Fruit fly (Drosophila melanogaster) whole organism, embryonic: ENCODE data around the gene CG4297.

Experiments
- Bgb ChIP-seq: fragments of 200-800 bp; sonication (Bioruptor generic); IDR thresholded peaks from 2 replicates; pipeline ENCODE4 v1.3.6; 2022; ENCODE audit warnings: missing biosample characterization, missing genetic modification characterization; ENCODE audit not compliant: partially characterized antibody
- CG10147 ChIP-seq: fragments of 200-800 bp; sonication (Bioruptor generic); optimal IDR thresholded peaks from 2 replicates; lab custom pipeline; 2019; ENCODE audit warnings: missing biosample characterization, mild to moderate bottlenecking, missing genetic modification characterization, moderate library complexity
- CG10274 ChIP-seq: fragments of 200-800 bp; sonication (Bioruptor generic); optimal IDR thresholded peaks from 3 replicates; lab custom pipeline; 2017; ENCODE audit warnings: missing biosample characterization, mild to moderate bottlenecking, missing genetic modification characterization
- CG11093 ChIP-seq: fragments of 200-800 bp; sonication (Bioruptor generic); IDR thresholded peaks from 3 replicates; pipeline ENCODE4 v1.3.6; 2022; ENCODE audit warnings: missing biosample characterization, missing genetic modification characterization
- CG12769 ChIP-seq: fragments of 200-800 bp; sonication (Bioruptor generic); optimal IDR thresholded peaks from 2 replicates; lab custom pipeline; 2019; ENCODE audit warnings: missing biosample characterization, mild to moderate bottlenecking, missing genetic modification characterization, moderate library complexity
- CG14667 ChIP-seq: fragments of 200-800 bp; sonication (Bioruptor generic); IDR thresholded peaks from 2 replicates; pipeline ENCODE4 v1.3.6; 2022; ENCODE audit warnings: missing biosample characterization, missing genetic modification characterization
- CG15479 ChIP-seq: fragments of 200-800 bp; sonication (Bioruptor generic); optimal IDR thresholded peaks from 3 replicates; lab custom pipeline; 2019; ENCODE audit warnings: missing biosample characterization, mild to moderate bottlenecking, missing genetic modification characterization, moderate library complexity
- CG15514 ChIP-seq: fragments of 200-800 bp; sonication (Bioruptor generic); optimal IDR thresholded peaks from 3 replicates; lab custom pipeline; 2017; ENCODE audit warnings: missing biosample characterization, missing genetic modification characterization, mild to moderate bottlenecking, moderate library complexity, missing genetic modification reagents
- CG16863 ChIP-seq: fragments of 200-800 bp; sonication (Bioruptor generic); optimal IDR thresholded peaks from 3 replicates; lab custom pipeline; 2016; ENCODE audit warnings: missing biosample characterization, missing genetic modification characterization
- CG17829 ChIP-seq: fragments of 200-800 bp; optimal IDR thresholded peaks from 2 replicates; lab custom pipeline; 2019; ENCODE audit warnings: missing biosample characterization, mild to moderate bottlenecking, missing genetic modification characterization, moderate library complexity
- CG18262 ChIP-seq: fragments of 200-800 bp; optimal IDR thresholded peaks from 3 replicates; lab custom pipeline; 2019; ENCODE audit warnings: missing biosample characterization, mild to moderate bottlenecking, missing genetic modification characterization, moderate library complexity
- CG1832 ChIP-seq: fragments of 200-800 bp; sonication (Bioruptor generic); optimal IDR thresholded peaks from 2 replicates; lab custom pipeline; 2017; ENCODE audit warnings: missing biosample characterization, mild to moderate bottlenecking, missing genetic modification characterization, inconsistent platforms
- CG2712 ChIP-seq: fragments of 200-800 bp; optimal IDR thresholded peaks from 3 replicates; lab custom pipeline; 2019; ENCODE audit warnings: missing biosample characterization, mild to moderate bottlenecking, missing genetic modification characterization, moderate library complexity
- CG30403 ChIP-seq: fragments of 200-800 bp; sonication (Bioruptor generic); optimal IDR thresholded peaks from 3 replicates; lab custom pipeline; 2016; ENCODE audit warnings: missing biosample characterization, missing genetic modification characterization
- CG31224 ChIP-seq: fragments of 200-800 bp; sonication (Bioruptor generic); IDR thresholded peaks from 2 replicates; pipeline ENCODE4 v1.3.6; 2022; ENCODE audit warnings: missing biosample characterization, missing genetic modification characterization
- CG32532 ChIP-seq: fragments of 200-800 bp; sonication (Bioruptor generic); IDR thresholded peaks from 2 replicates; pipeline ENCODE4 v1.3.6; 2022; ENCODE audit warnings: missing biosample characterization, missing genetic modification characterization
- CG32772 ChIP-seq: fragments of 200-800 bp; sonication (Bioruptor generic); IDR thresholded peaks from 2 replicates; pipeline ENCODE4 v1.3.6; 2022; ENCODE audit warnings: missing biosample characterization, missing genetic modification characterization
- CG33557 ChIP-seq: fragments of 200-800 bp; sonication (Bioruptor generic); optimal IDR thresholded peaks from 2 replicates; lab custom pipeline; 2019; ENCODE audit warnings: missing biosample characterization, mild to moderate bottlenecking, missing genetic modification characterization, moderate library complexity
- CG34224 ChIP-seq: fragments of 200-800 bp; sonication (Bioruptor generic); IDR thresholded peaks from 3 replicates; pipeline ENCODE4 v1.3.6; 2022; ENCODE audit warnings: missing biosample characterization, missing genetic modification characterization; ENCODE audit not compliant: partially characterized antibody
- CG4730 ChIP-seq: fragments of 200-800 bp; sonication (Bioruptor generic); IDR thresholded peaks from 2 replicates; pipeline ENCODE4 v1.3.6; 2022; ENCODE audit warnings: missing biosample characterization, missing genetic modification characterization
- CG5245 ChIP-seq: fragments of 200-800 bp; sonication (Bioruptor generic); optimal IDR thresholded peaks from 3 replicates; lab custom pipeline; 2016; ENCODE audit warnings: missing biosample characterization, missing genetic modification characterization
- CG6654 ChIP-seq: fragments of 200-800 bp; sonication (Bioruptor generic); optimal IDR thresholded peaks from 2 replicates; lab custom pipeline; 2017; ENCODE audit warnings: missing biosample characterization, mild to moderate bottlenecking, missing genetic modification characterization
- CG7928 ChIP-seq: fragments of 200-800 bp; sonication (Bioruptor generic); optimal IDR thresholded peaks from 2 replicates; lab custom pipeline; 2017; ENCODE audit warnings: missing biosample characterization, mild to moderate bottlenecking, missing genetic modification characterization
- CG8359 ChIP-seq: fragments of 200-800 bp; sonication (Bioruptor generic); optimal IDR thresholded peaks from 2 replicates; lab custom pipeline; 2017; ENCODE audit warnings: missing biosample characterization, mild to moderate bottlenecking, missing genetic modification characterization, borderline replicate concordance
- CG9437 ChIP-seq: fragments of 200-800 bp; sonication (Bioruptor generic); optimal IDR thresholded peaks from 2 replicates; lab custom pipeline; 2018; ENCODE audit warnings: missing biosample characterization, mild to moderate bottlenecking, missing genetic modification characterization
- Dbx ChIP-seq: fragments of 200-800 bp; sonication (Bioruptor generic); IDR thresholded peaks from 3 replicates; pipeline ENCODE4 v1.3.6; 2022; ENCODE audit warnings: missing biosample characterization, missing genetic modification characterization
- Dref ChIP-seq: fragments of 200-800 bp; sonication (Bioruptor generic); IDR thresholded peaks from 2 replicates; pipeline ENCODE4 v1.3.6; 2022; ENCODE audit warnings: missing biosample characterization, missing genetic modification characterization
- HLH3B ChIP-seq: fragments of 200-800 bp; sonication (Bioruptor generic); IDR thresholded peaks from 2 replicates; pipeline ENCODE4 v1.3.6; 2022; ENCODE audit warnings: missing biosample characterization, missing genetic modification characterization
- HmgD ChIP-seq: fragments of 200-800 bp; sonication (Bioruptor generic); optimal IDR thresholded peaks from 3 replicates; lab custom pipeline; 2016; ENCODE audit warnings: missing biosample characterization, missing genetic modification characterization
- Jarid2 ChIP-seq: fragments of 200-800 bp; sonication (Bioruptor generic); optimal IDR thresholded peaks from 3 replicates; lab custom pipeline; 2017; ENCODE audit warnings: mild to moderate bottlenecking, missing biosample characterization, missing genetic modification reagents, missing genetic modification characterization
- Max ChIP-seq: fragments of 200-800 bp; sonication (Bioruptor generic); optimal IDR thresholded peaks from 2 replicates; lab custom pipeline; 2016; ENCODE audit warnings: missing biosample characterization, mild to moderate bottlenecking, missing genetic modification characterization
- Neu2 ChIP-seq: fragments of 200-800 bp; sonication (Bioruptor generic); optimal IDR thresholded peaks from 3 replicates; lab custom pipeline; 2016; ENCODE audit warnings: missing biosample characterization, missing genetic modification characterization, borderline replicate concordance
- Opbp ChIP-seq: fragments of 200-800 bp; sonication (Bioruptor generic); IDR thresholded peaks from 3 replicates; pipeline ENCODE4 v1.3.6; 2022; ENCODE audit warnings: missing biosample characterization, missing genetic modification characterization; ENCODE audit not compliant: partially characterized antibody
- Taf1 ChIP-seq: fragments of 200-800 bp; sonication (Bioruptor generic); IDR thresholded peaks from 2 replicates; pipeline ENCODE4 v1.3.6; 2022; ENCODE audit warnings: missing biosample characterization, missing genetic modification characterization
- abd-A ChIP-seq: fragments of 200-800 bp; sonication (Bioruptor generic); optimal IDR thresholded peaks from 3 replicates; lab custom pipeline; 2019; ENCODE audit warnings: missing biosample characterization, mild to moderate bottlenecking, missing genetic modification characterization, moderate library complexity
- ase ChIP-seq: fragments of 200-800 bp; sonication (Bioruptor generic); IDR thresholded peaks from 3 replicates; pipeline ENCODE4 v1.3.6; 2022; ENCODE audit warnings: missing biosample characterization, missing genetic modification characterization
- bsh ChIP-seq, 2 experiments: fragments of 200-800 bp; sonication (Bioruptor generic); optimal IDR thresholded peaks; 2 replicates each; lab custom pipeline; 2017 to 2018; ENCODE audit warnings: mild to moderate bottlenecking in 2 of 2, missing biosample characterization in 2 of 2, missing genetic modification characterization in 2 of 2, moderate library complexity in 1 of 2
- btn ChIP-seq: fragments of 200-800 bp; sonication (Bioruptor generic); optimal IDR thresholded peaks from 2 replicates; lab custom pipeline; 2016; ENCODE audit warnings: missing biosample characterization, missing genetic modification characterization
- crc ChIP-seq: fragments of 200-800 bp; sonication (Bioruptor generic); optimal IDR thresholded peaks from 2 replicates; lab custom pipeline; 2016; ENCODE audit warnings: missing biosample characterization, missing genetic modification characterization
- fd102C ChIP-seq: fragments of 200-800 bp; sonication (Bioruptor generic); optimal IDR thresholded peaks from 2 replicates; lab custom pipeline; 2018; ENCODE audit warnings: missing biosample characterization, mild to moderate bottlenecking, missing genetic modification characterization, moderate library complexity
- gfzf ChIP-seq: fragments of 200-800 bp; sonication (Bioruptor generic); optimal IDR thresholded peaks from 2 replicates; lab custom pipeline; 2016; ENCODE audit warnings: missing biosample characterization, mild to moderate bottlenecking, missing genetic modification characterization, moderate library complexity
- gt ChIP-seq: fragments of 200-800 bp; sonication (Bioruptor generic); IDR thresholded peaks from 2 replicates; pipeline ENCODE4 v1.3.6; 2022; ENCODE audit warnings: missing biosample characterization, missing genetic modification characterization
- lilli ChIP-seq: fragments of 200-800 bp; sonication (Bioruptor generic); optimal IDR thresholded peaks from 3 replicates; lab custom pipeline; 2016; ENCODE audit warnings: missing biosample characterization, missing genetic modification characterization
- pum ChIP-seq: fragments of 200-800 bp; sonication (Bioruptor generic); optimal IDR thresholded peaks from 2 replicates; lab custom pipeline; 2016; ENCODE audit warnings: missing biosample characterization, missing genetic modification characterization
- ranshi ChIP-seq: fragments of 200-800 bp; sonication (Bioruptor generic); IDR thresholded peaks from 2 replicates; pipeline ENCODE4 v1.3.6; 2022; ENCODE audit warnings: missing biosample characterization, missing genetic modification characterization
- rib ChIP-seq: fragments of 200-800 bp; sonication (Bioruptor generic); IDR thresholded peaks from 2 replicates; pipeline ENCODE4 v1.3.6; 2022; ENCODE audit warnings: missing biosample characterization, missing genetic modification characterization
- shn ChIP-seq: fragments of 200-800 bp; sonication (Bioruptor generic); optimal IDR thresholded peaks from 3 replicates; lab custom pipeline; 2016; ENCODE audit warnings: missing biosample characterization, missing genetic modification characterization
- slbo ChIP-seq: fragments of 200-800 bp; sonication (Bioruptor generic); IDR thresholded peaks from 2 replicates; pipeline ENCODE4 v1.3.6; 2022; ENCODE audit warnings: missing biosample characterization, missing genetic modification characterization
- twi ChIP-seq: fragments of 200-800 bp; optimal IDR thresholded peaks from 2 replicates; lab custom pipeline; 2019; ENCODE audit warnings: missing biosample characterization, mild to moderate bottlenecking, missing genetic modification characterization, moderate library complexity

CG4297 gene

dm6 chr2L:470336-470934, 1.6 kb downstream of the CG4297 start (continued):
- TF ChIP-seq ase (GFP tag; lab: Robert Waterston, UW), result peak; percentile 78
- peak; percentile 59; the same call in 1 of the 2 replicates for TF ChIP-seq CG32532 (GFP tag; lab: Robert Waterston, UW)
- TF ChIP-seq Opbp (GFP tag; lab: Robert Waterston, UW), result no peak
- TF ChIP-seq btn (GFP tag; lab: Kevin White, UChicago), result peak; percentile 71
- TF ChIP-seq Dref, result no peak
- no peak for TF ChIP-seq Taf1
- peak; percentile 78 for TF ChIP-seq CG30403 (GFP tag; lab: Kevin White, UChicago)
- peak; percentile 68 for TF ChIP-seq ranshi (GFP tag; lab: Robert Waterston, UW)
- peak; percentile 43; the same call in 1 of the 2 replicates for TF ChIP-seq CG14667 (GFP tag; lab: Robert Waterston, UW)
- peak; percentile 80 for TF ChIP-seq CG16863 (GFP tag; lab: Kevin White, UChicago)
- TF ChIP-seq shn (GFP tag; lab: Kevin White, UChicago), result peak; percentile 88
- TF ChIP-seq CG33557 (GFP tag; lab: Kevin White, UChicago), result no peak
- TF ChIP-seq CG10147, result peak; percentile 75
- no peak for TF ChIP-seq CG1832 (GFP tag; lab: Kevin White, UChicago)
- TF ChIP-seq CG12769 (tag; lab: Kevin White, UChicago), result no peak
- peak; percentile 87 for TF ChIP-seq lilli (GFP tag; lab: Kevin White, UChicago)
- TF ChIP-seq CG6654 (GFP tag; lab: Kevin White, UChicago), result peak; percentile 56
- no peak for TF ChIP-seq gfzf
- peak; percentile 82 for TF ChIP-seq slbo (GFP tag; lab: Robert Waterston, UW)
- TF ChIP-seq CG10274 (GFP tag; lab: Kevin White, UChicago), result peak; percentile 76
- TF ChIP-seq Jarid2, result peak; percentile 37
- 0 out of 2 replicates have a peak, but pooled peaks have one; percentile 27 for TF ChIP-seq gt
- TF ChIP-seq pum (GFP tag; lab: Kevin White, UChicago), result peak; percentile 73
- TF ChIP-seq Bgb (GFP tag; lab: Robert Waterston, UW), result no peak
- peak; percentile 71 for TF ChIP-seq CG4730
- peak; percentile 49 for TF ChIP-seq CG9437 (GFP tag; lab: Kevin White, UChicago)
- peak; percentile 72 for TF ChIP-seq CG2712 (tag; lab: Kevin White, UChicago)
- TF ChIP-seq fd102C (GFP tag; lab: Kevin White, UChicago), result no peak
- peak; percentile 35 for TF ChIP-seq CG15514 (GFP tag; lab: Kevin White, UChicago)
- TF ChIP-seq abd-A (tag; lab: Kevin White, UChicago), result peak; percentile 72
- peak; percentile 45; the same call in 2 of the 3 replicates for TF ChIP-seq Dbx (GFP tag; lab: Robert Waterston, UW)
- peak; percentile 50 for TF ChIP-seq CG17829 (tag; lab: Kevin White, UChicago)
- TF ChIP-seq CG8359 (GFP tag; lab: Kevin White, UChicago), result peak; percentile 22
- TF ChIP-seq CG5245 (GFP tag; lab: Kevin White, UChicago), result peak; percentile 44
- peak; percentile 30 for TF ChIP-seq CG7928
- peak; percentile 39 for TF ChIP-seq HmgD
- no peak for TF ChIP-seq rib (GFP tag; lab: Robert Waterston, UW)
- TF ChIP-seq CG11093 (GFP tag; lab: Robert Waterston, UW), result peak; percentile 66; the same call in 2 of the 3 replicates
- TF ChIP-seq twi (tag; lab: Kevin White, UChicago), result no peak
- TF ChIP-seq bsh (GFP tag; optimal IDR thresholded peaks at IDR 0.05; lab: Kevin White, UChicago), result peak; percentile 54 to 66
- peak; percentile 76 for TF ChIP-seq CG32772
- TF ChIP-seq CG34224 (GFP tag; lab: Robert Waterston, UW), result 0 out of 3 replicates have a peak, but pooled peaks have one; percentile 35
- TF ChIP-seq HLH3B, result peak; percentile 71
- peak; percentile 68 for TF ChIP-seq Max (GFP tag; lab: Kevin White, UChicago)
- TF ChIP-seq CG31224 (GFP tag; lab: Robert Waterston, UW), result peak; percentile 63
- peak; percentile 84 for TF ChIP-seq crc (GFP tag; lab: Kevin White, UChicago)
- TF ChIP-seq CG18262 (tag; lab: Kevin White, UChicago), result peak; percentile 54
- TF ChIP-seq Neu2 (GFP tag; lab: Kevin White, UChicago), result no peak
- no peak for TF ChIP-seq CG15479 (GFP tag; lab: Kevin White, UChicago)
